Worm (Caenorhabditis elegans) whole organism, L2 larva: ENCODE measurements around the gene tatn-1.

Experiments
- F13H6.1 ChIP-seq: sonication (generic microtip); optimal IDR thresholded peaks from 2 replicates; lab custom pipeline; 2016; ENCODE audit warnings: missing genetic modification characterization, missing compliant biosample characterization
- R02D3.7 ChIP-seq: fragments of 150-350 bp; optimal IDR thresholded peaks from 2 replicates; lab custom pipeline; 2014; ENCODE audit warnings: missing biosample characterization, missing genetic modification characterization
- Y55F3AM.14 ChIP-seq: fragments of 200-800 bp; sonication (Bioruptor generic); optimal IDR thresholded peaks from 2 replicates; lab custom pipeline; 2018; ENCODE audit warnings: mild to moderate bottlenecking, missing genetic modification characterization, missing compliant biosample characterization
- ZK546.5 ChIP-seq: sonication (generic microtip); optimal IDR thresholded peaks from 2 replicates; lab custom pipeline; 2017; ENCODE audit warnings: missing biosample characterization, missing genetic modification characterization
- alr-1 ChIP-seq: fragments of 150-350 bp; optimal IDR thresholded peaks from 2 replicates; lab custom pipeline; 2014; ENCODE audit warnings: missing biosample characterization, missing genetic modification characterization
- aly-2 ChIP-seq: fragments of 150-350 bp; optimal IDR thresholded peaks from 2 replicates; lab custom pipeline; 2014; ENCODE audit warnings: missing biosample characterization, missing genetic modification characterization
- ama-1 ChIP-seq: fragments of 150-350 bp; optimal IDR thresholded peaks from 2 replicates; lab custom pipeline; 2018; ENCODE audit warnings: inconsistent platforms
- crh-2 ChIP-seq: sonication (generic microtip); optimal IDR thresholded peaks from 2 replicates; lab custom pipeline; 2017; ENCODE audit warnings: missing biosample characterization, missing genetic modification characterization
- egl-27 ChIP-seq: sonication (generic microtip); optimal IDR thresholded peaks from 3 replicates; lab custom pipeline; 2017; ENCODE audit warnings: missing biosample characterization, missing genetic modification reagents, missing genetic modification characterization
- elt-1 ChIP-seq: fragments of 150-350 bp; optimal IDR thresholded peaks from 2 replicates; lab custom pipeline; 2014; ENCODE audit warnings: missing biosample characterization, missing genetic modification characterization
- fos-1 ChIP-seq: fragments of 150-350 bp; optimal IDR thresholded peaks from 2 replicates; lab custom pipeline; 2014; ENCODE audit warnings: missing biosample characterization, missing genetic modification characterization
- gmeb-1 ChIP-seq: fragments of 150-350 bp; optimal IDR thresholded peaks from 2 replicates; lab custom pipeline; 2014; ENCODE audit warnings: missing biosample characterization, missing genetic modification characterization
- lin-11 ChIP-seq: fragments of 150-350 bp; sonication (generic microtip); optimal IDR thresholded peaks from 2 replicates; lab custom pipeline; 2014; ENCODE audit warnings: missing biosample characterization, missing genetic modification characterization, inconsistent platforms, mixed read lengths
- lin-13 ChIP-seq: fragments of 150-350 bp; optimal IDR thresholded peaks from 2 replicates; lab custom pipeline; 2014; ENCODE audit warnings: missing biosample characterization, missing genetic modification reagents, missing genetic modification characterization
- lin-39 ChIP-seq: fragments of 150-350 bp; optimal IDR thresholded peaks from 2 replicates; lab custom pipeline; 2014; ENCODE audit warnings: missing biosample characterization, missing genetic modification reagents, missing genetic modification characterization
- lsy-2 ChIP-seq, 2 experiments: fragments of 150-350 bp in 1 of 2; sonication (generic microtip) in 1 of 2; optimal IDR thresholded peaks; 2 replicates each; lab custom pipeline; 2014 to 2017; ENCODE audit warnings: missing biosample characterization in 2 of 2, missing genetic modification characterization in 2 of 2
- mab-5 ChIP-seq: fragments of 150-350 bp; optimal IDR thresholded peaks from 2 replicates; lab custom pipeline; 2014; ENCODE audit warnings: missing biosample characterization, missing genetic modification characterization
- mdl-1 ChIP-seq, 2 experiments: fragments of 150-350 bp in 1 of 2; sonication (generic microtip) in 1 of 2; optimal IDR thresholded peaks; 2 replicates each; lab custom pipeline; 2017; ENCODE audit warnings: missing biosample characterization in 2 of 2, missing genetic modification characterization in 2 of 2
- nhr-10 ChIP-seq: sonication (generic microtip); optimal IDR thresholded peaks from 2 replicates; lab custom pipeline; 2017; ENCODE audit warnings: missing biosample characterization, missing genetic modification characterization
- nhr-11 ChIP-seq: fragments of 150-350 bp; optimal IDR thresholded peaks from 2 replicates; lab custom pipeline; 2014; ENCODE audit warnings: missing biosample characterization, missing genetic modification characterization
- nhr-12 ChIP-seq: fragments of 150-350 bp; optimal IDR thresholded peaks from 2 replicates; lab custom pipeline; 2014; ENCODE audit warnings: missing biosample characterization, missing genetic modification characterization
- nhr-129 ChIP-seq: fragments of 150-350 bp; optimal IDR thresholded peaks from 2 replicates; lab custom pipeline; 2014; ENCODE audit warnings: missing biosample characterization, missing genetic modification characterization
- nhr-21 ChIP-seq: fragments of 150-350 bp; optimal IDR thresholded peaks from 2 replicates; lab custom pipeline; 2014; ENCODE audit warnings: missing biosample characterization, missing genetic modification characterization
- nhr-237 ChIP-seq: fragments of 150-350 bp; optimal IDR thresholded peaks from 2 replicates; lab custom pipeline; 2014; ENCODE audit warnings: missing biosample characterization, missing genetic modification characterization
- nhr-25 ChIP-seq: fragments of 150-350 bp; sonication (generic microtip); optimal IDR thresholded peaks from 3 replicates; lab custom pipeline; 2014; ENCODE audit warnings: missing biosample characterization, missing genetic modification characterization
- nhr-6 ChIP-seq: fragments of 150-350 bp; optimal IDR thresholded peaks from 2 replicates; lab custom pipeline; 2014; ENCODE audit warnings: missing biosample characterization, missing genetic modification characterization
- skn-1 ChIP-seq: sonication (generic microtip); optimal IDR thresholded peaks from 2 replicates; lab custom pipeline; 2017; ENCODE audit warnings: missing biosample characterization, missing genetic modification characterization
- sma-3 ChIP-seq: sonication (generic microtip); optimal IDR thresholded peaks from 2 replicates; lab custom pipeline; 2016; ENCODE audit warnings: missing genetic modification reagents, missing genetic modification characterization, missing compliant biosample characterization
- sma-9 ChIP-seq, 2 experiments: fragments of 150-350 bp in 1 of 2; sonication (generic microtip) in 1 of 2; optimal IDR thresholded peaks; 2 replicates each; lab custom pipeline; 2014 to 2016; ENCODE audit warnings: missing genetic modification characterization in 2 of 2, mild to moderate bottlenecking in 1 of 2, missing biosample characterization in 1 of 2, missing compliant biosample characterization in 1 of 2, missing genetic modification reagents in 1 of 2, moderate library complexity in 1 of 2
- snpc-4 ChIP-seq: fragments of 150-350 bp; optimal IDR thresholded peaks from 2 replicates; lab custom pipeline; 2014; ENCODE audit warnings: missing biosample characterization, missing genetic modification characterization
- unc-39 ChIP-seq: fragments of 150-350 bp; optimal IDR thresholded peaks from 2 replicates; lab custom pipeline; 2014; ENCODE audit warnings: missing biosample characterization, missing genetic modification characterization
- unc-55 ChIP-seq: fragments of 150-350 bp; sonication (generic microtip); optimal IDR thresholded peaks from 3 replicates; lab custom pipeline; 2014; ENCODE audit warnings: missing biosample characterization, missing genetic modification reagents, missing genetic modification characterization
- zag-1 ChIP-seq: fragments of 150-350 bp; optimal IDR thresholded peaks from 2 replicates; lab custom pipeline; 2014; ENCODE audit warnings: missing biosample characterization, missing genetic modification characterization
- ztf-11 ChIP-seq: sonication (generic microtip); optimal IDR thresholded peaks from 2 replicates; lab custom pipeline; 2017; ENCODE audit warnings: missing biosample characterization, missing genetic modification characterization
- ztf-4 ChIP-seq: fragments of 150-350 bp; optimal IDR thresholded peaks from 2 replicates; lab custom pipeline; 2014; ENCODE audit warnings: missing biosample characterization, missing genetic modification characterization

Gene tatn-1

DNA sequence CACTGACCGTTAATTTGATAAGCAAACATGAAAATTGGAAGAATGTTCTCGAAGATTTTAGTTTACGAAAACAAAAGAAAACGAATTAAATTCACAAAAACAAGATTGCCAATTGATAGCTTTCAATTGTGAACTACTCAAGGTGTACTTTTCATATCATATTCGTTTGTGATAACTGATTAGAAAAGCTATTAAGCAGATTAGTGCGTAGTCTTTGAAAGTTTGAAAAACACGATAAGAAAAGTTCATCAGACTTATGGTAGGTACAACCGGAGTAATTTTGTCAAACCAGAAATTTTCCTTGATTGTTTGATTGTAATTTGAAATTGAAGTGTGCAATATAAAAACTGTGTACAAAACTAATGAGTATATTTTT, 3.3 kb upstream of the tatn-1 start:
- TF ChIP-seq nhr-11 (tag; lab: Kevin White, UChicago) (no peak), nhr-25 (tag; lab: Kevin White, UChicago) (no peak), R02D3.7 (tag; lab: Kevin White, UChicago) (no peak), lin-39 (tag; lab: Kevin White, UChicago) (no peak), sma-3 (peak; percentile 6), sma-9 (GFP tag; optimal IDR thresholded peaks at IDR 0.05; lab: Kevin White, UChicago) (peak; percentile 41), sma-9 (tag; optimal IDR thresholded peaks at IDR 0.05; lab: Kevin White, UChicago) (no peak), nhr-10 (tag; lab: Kevin White, UChicago) (no peak), fos-1 (tag; lab: Kevin White, UChicago) (peak; percentile 24)

ce11 chrX:14791195-14791739, 459 bp downstream of the tatn-1 start:
- TF ChIP-seq nhr-21 (tag; lab: Kevin White, UChicago) (no peak), ama-1 (lab: Kevin White, UChicago) (peak; percentile 68)

DNA sequence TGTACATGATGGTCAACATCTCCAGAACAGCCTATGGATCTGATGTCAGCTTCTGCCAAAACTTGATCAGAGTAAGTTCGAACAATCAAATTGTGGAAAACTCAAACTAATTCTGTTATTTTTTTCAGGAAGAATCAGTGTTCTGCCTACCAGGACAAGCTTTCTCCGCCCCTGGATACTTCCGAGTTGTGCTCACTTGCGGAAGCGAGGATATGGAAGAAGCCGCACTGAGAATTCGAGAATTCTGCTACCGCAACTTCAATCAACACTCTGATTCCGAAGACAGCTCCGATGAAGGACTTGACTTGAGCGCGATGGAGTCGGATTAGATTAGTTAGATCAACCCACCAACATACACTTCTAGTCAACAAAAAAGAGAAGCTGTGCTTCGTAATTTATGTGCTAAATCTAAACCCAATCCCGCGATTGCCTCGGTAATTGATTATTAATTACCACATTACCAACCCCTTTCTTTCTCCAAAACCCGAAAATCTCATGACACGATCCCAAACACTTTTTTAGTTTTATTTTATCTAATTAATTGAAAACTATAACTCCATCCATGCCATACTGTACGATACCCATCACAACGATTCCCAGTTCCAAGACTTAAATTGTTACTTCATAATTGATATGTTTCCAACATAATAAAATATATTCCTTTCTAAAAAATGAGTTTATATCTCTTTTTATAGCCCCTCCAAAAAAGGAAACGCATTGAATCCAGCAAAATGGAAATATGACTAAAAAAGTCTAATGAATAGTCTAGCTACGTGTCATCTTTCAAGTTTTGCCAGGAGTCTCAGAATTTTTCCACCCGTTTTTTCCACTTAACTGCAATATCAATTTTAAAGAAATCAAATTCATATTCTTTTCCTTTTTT, 1.7 kb downstream of the tatn-1 start:
- TF ChIP-seq alr-1 (tag; lab: Kevin White, UChicago) (no peak), gmeb-1 (tag; lab: Kevin White, UChicago) (no peak), ZK546.5 (tag; lab: Kevin White, UChicago) (no peak), lin-13 (peak; percentile 23), nhr-21 (tag; lab: Kevin White, UChicago) (no peak), ztf-4 (peak; percentile 26), elt-1 (tag; lab: Kevin White, UChicago) (no peak), sma-3 (no peak), lin-11 (tag; lab: Kevin White, UChicago) (no peak), mdl-1 (tag; optimal IDR thresholded peaks at IDR 0.05; lab: Kevin White, UChicago) (peak in 1 of 2 experiments; percentile 3), nhr-25 (tag; lab: Kevin White, UChicago) (no peak), nhr-237 (tag; lab: Kevin White, UChicago) (no peak), nhr-129 (tag; lab: Kevin White, UChicago) (no peak), ama-1 (lab: Kevin White, UChicago) (peak; percentile 70), snpc-4 (tag; lab: Kevin White, UChicago) (no peak), egl-27 (no peak)

DNA sequence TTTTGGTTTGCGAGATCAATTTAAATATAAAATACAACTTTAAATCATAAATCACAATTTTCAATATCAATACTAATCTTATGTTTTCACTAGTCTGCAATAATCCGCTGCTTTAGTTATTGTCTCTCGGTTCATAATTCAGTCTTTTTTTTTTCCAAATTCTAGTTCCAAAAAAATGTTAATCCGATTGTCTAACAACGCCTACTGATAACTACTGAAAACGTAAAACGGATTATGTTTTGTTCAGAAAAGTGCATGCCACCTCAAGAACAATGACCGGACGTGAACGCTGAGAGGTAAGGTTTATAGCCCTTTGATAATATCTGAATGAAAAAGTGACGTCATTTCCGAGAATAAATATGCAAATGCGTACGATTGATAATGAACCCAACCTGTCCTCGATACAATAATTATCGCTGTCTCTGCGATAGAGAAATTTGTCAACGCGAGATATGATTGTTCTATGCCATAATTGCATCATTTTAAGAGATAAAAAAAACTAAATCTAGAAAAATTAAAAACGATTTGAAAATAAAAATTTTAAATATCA, 2.5 kb downstream of the tatn-1 start, which contains the start of gene sprr-2:
Gene sprr-2, plus strand, starts transcription at position 248 of the 550 bp plus-strand sequence.
- TF ChIP-seq elt-1 (tag; lab: Kevin White, UChicago) (no peak), crh-2 (tag; lab: Kevin White, UChicago) (peak; percentile 6), nhr-12 (tag; lab: Kevin White, UChicago) (no peak), aly-2 (tag; lab: Kevin White, UChicago) (no peak), fos-1 (tag; lab: Kevin White, UChicago) (peak; percentile 61), nhr-6 (tag; lab: Kevin White, UChicago) (no peak), sma-9 (GFP tag; optimal IDR thresholded peaks at IDR 0.05; lab: Kevin White, UChicago) (peak; percentile 32), sma-9 (tag; optimal IDR thresholded peaks at IDR 0.05; lab: Kevin White, UChicago) (no peak), lsy-2 (tag; optimal IDR thresholded peaks at IDR 0.05; lab: Kevin White, UChicago) (peak in 1 of 2 experiments; percentile 28), lin-13 (no peak), F13H6.1 (tag; lab: Kevin White, UChicago) (peak; percentile 4), ZK546.5 (tag; lab: Kevin White, UChicago) (no peak), nhr-11 (tag; lab: Kevin White, UChicago) (no peak), Y55F3AM.14 (no peak)
- TF ChIP-seq, all 48 proteins: peak for 5

ce11 chrX:14794170-14794569, 3.4 kb downstream of the tatn-1 start:
- TF ChIP-seq nhr-21 (tag; lab: Kevin White, UChicago): no peak
- no peak for TF ChIP-seq elt-1 (tag; lab: Kevin White, UChicago)
- no peak for TF ChIP-seq snpc-4 (tag; lab: Kevin White, UChicago)
- TF ChIP-seq fos-1 (tag; lab: Kevin White, UChicago): no peak
- TF ChIP-seq alr-1 (tag; lab: Kevin White, UChicago): no peak
- TF ChIP-seq skn-1 (tag; lab: Kevin White, UChicago): no peak
- no peak for TF ChIP-seq ZK546.5 (tag; lab: Kevin White, UChicago)
- TF ChIP-seq F13H6.1 (tag; lab: Kevin White, UChicago): no peak
- TF ChIP-seq mab-5 (tag; lab: Kevin White, UChicago): no peak
- no peak for TF ChIP-seq mdl-1 (tag; optimal IDR thresholded peaks at IDR 0.05; lab: Kevin White, UChicago)
- TF ChIP-seq sma-9 (GFP tag; optimal IDR thresholded peaks at IDR 0.05; lab: Kevin White, UChicago): no peak
- no peak for TF ChIP-seq sma-9 (tag; optimal IDR thresholded peaks at IDR 0.05; lab: Kevin White, UChicago)
- TF ChIP-seq ztf-11: no peak
- no peak for TF ChIP-seq unc-39 (tag; lab: Kevin White, UChicago)
- no peak for TF ChIP-seq zag-1 (tag; lab: Kevin White, UChicago)
- no peak for TF ChIP-seq unc-55 (GFP tag; lab: Kevin White, UChicago)
